Worm (Caenorhabditis elegans) whole organism, L1 larva: Measurements from ENCODE around the gene srz-97.

Source experiments
- C04F5.9 ChIP-seq: sonication (generic microtip); optimal IDR thresholded peaks from 2 replicates; lab custom pipeline; 2016; ENCODE audit warnings: missing genetic modification characterization, missing compliant biosample characterization
- C16A3.4 ChIP-seq: fragments of 150-350 bp; optimal IDR thresholded peaks from 2 replicates; lab custom pipeline; 2014; ENCODE audit warnings: missing biosample characterization, missing genetic modification characterization
- C34B4.2 ChIP-seq: sonication (generic microtip); optimal IDR thresholded peaks from 2 replicates; lab custom pipeline; 2017; ENCODE audit warnings: mild to moderate bottlenecking, missing genetic modification characterization, missing compliant biosample characterization
- F16B12.6 ChIP-seq: fragments of 150-350 bp; optimal IDR thresholded peaks from 2 replicates; lab custom pipeline; 2014; ENCODE audit warnings: missing biosample characterization, missing genetic modification characterization
- alr-1 ChIP-seq: fragments of 200-800 bp; sonication (Bioruptor generic); optimal IDR thresholded peaks from 2 replicates; lab custom pipeline; 2018; ENCODE audit warnings: borderline replicate concordance, mild to moderate bottlenecking, missing genetic modification characterization, missing compliant biosample characterization
- blmp-1 ChIP-seq: fragments of 150-350 bp; optimal IDR thresholded peaks from 2 replicates; lab custom pipeline; 2014; ENCODE audit warnings: missing biosample characterization, missing genetic modification characterization
- ceh-63 ChIP-seq: fragments of 200-800 bp; sonication (Bioruptor generic); optimal IDR thresholded peaks from 2 replicates; lab custom pipeline; 2018; ENCODE audit warnings: mild to moderate bottlenecking, missing genetic modification characterization, missing compliant biosample characterization
- ceh-82 ChIP-seq, 3 experiments: fragments of 150-350 bp in 1 of 3; sonication (generic microtip) in 2 of 3; optimal IDR thresholded peaks; 2 replicates each; lab custom pipeline; 2014 to 2017; ENCODE audit warnings: missing biosample characterization in 3 of 3, missing genetic modification characterization in 3 of 3
- ces-1 ChIP-seq: fragments of 150-350 bp; optimal IDR thresholded peaks from 2 replicates; lab custom pipeline; 2014; ENCODE audit warnings: missing biosample characterization, missing genetic modification reagents, missing genetic modification characterization
- dsc-1 ChIP-seq: sonication (generic microtip); optimal IDR thresholded peaks from 2 replicates; lab custom pipeline; 2016; ENCODE audit warnings: mild to moderate bottlenecking, missing genetic modification characterization, missing compliant biosample characterization
- efl-1 ChIP-seq, 4 experiments: fragments of 150-350 bp; optimal IDR thresholded peaks in 3 of 4; peaks in 1 of 4; 1 replicate in 1 of 4; 2 replicates in 3 of 4; lab custom pipeline; 2014; ENCODE audit warnings: missing biosample characterization in 2 of 4, missing genetic modification characterization in 2 of 4, missing genetic modification reagents in 2 of 4
- efl-3 ChIP-seq: fragments of 200-800 bp; sonication (Bioruptor generic); optimal IDR thresholded peaks from 2 replicates; lab custom pipeline; 2018; ENCODE audit warnings: mild to moderate bottlenecking, missing genetic modification characterization, missing compliant biosample characterization
- egl-13 ChIP-seq: sonication (generic microtip); optimal IDR thresholded peaks from 2 replicates; lab custom pipeline; 2016; ENCODE audit warnings: missing genotype, missing genetic modification reagents, missing genetic modification characterization, missing compliant biosample characterization
- egl-27 ChIP-seq, 2 experiments: fragments of 150-350 bp in 1 of 2; sonication (generic microtip); optimal IDR thresholded peaks; 3 replicates each; lab custom pipeline; 2017 to 2018; ENCODE audit warnings: missing biosample characterization in 2 of 2, missing genetic modification characterization in 2 of 2, missing genetic modification reagents in 2 of 2
- elt-3 ChIP-seq, 6 experiments: fragments of 150-350 bp in 1 of 6; sonication (generic microtip); optimal IDR thresholded peaks; 2 replicates each; lab custom pipeline; 2017 to 2018; ENCODE audit warnings: missing biosample characterization in 6 of 6, missing genetic modification characterization in 6 of 6, inconsistent platforms in 1 of 6
- fkh-4 ChIP-seq: sonication (generic microtip); optimal IDR thresholded peaks from 2 replicates; lab custom pipeline; 2016; ENCODE audit warnings: missing compliant biosample characterization, missing genetic modification characterization, borderline replicate concordance
- fkh-8 ChIP-seq: sonication (generic microtip); optimal IDR thresholded peaks from 2 replicates; lab custom pipeline; 2016; ENCODE audit warnings: mild to moderate bottlenecking, missing genetic modification characterization, missing compliant biosample characterization
- fos-1 ChIP-seq: fragments of 150-350 bp; optimal IDR thresholded peaks from 2 replicates; lab custom pipeline; 2014; ENCODE audit warnings: missing biosample characterization, missing genetic modification characterization
- grh-1 ChIP-seq: fragments of 200-800 bp; sonication (Bioruptor generic); IDR thresholded peaks from 2 replicates; pipeline ENCODE4 v1.3.6; 2022; ENCODE audit warnings: missing genetic modification reagents, missing genetic modification characterization, missing compliant biosample characterization
- lin-14 ChIP-seq: fragments of 200-800 bp; sonication (Bioruptor generic); optimal IDR thresholded peaks from 2 replicates; lab custom pipeline; 2018; ENCODE audit warnings: mild to moderate bottlenecking, missing genetic modification characterization, moderate library complexity, missing compliant biosample characterization
- lin-15B ChIP-seq: fragments of 150-350 bp; sonication (generic microtip); optimal IDR thresholded peaks from 3 replicates; lab custom pipeline; 2014; ENCODE audit warnings: missing biosample characterization, missing genetic modification characterization
- lin-35 ChIP-seq, 2 experiments: fragments of 150-350 bp; optimal IDR thresholded peaks; 2 replicates each; lab custom pipeline; 2014; ENCODE audit warnings: missing biosample characterization in 2 of 2, missing genetic modification characterization in 2 of 2, missing genetic modification reagents in 2 of 2
- lin-39 ChIP-seq: fragments of 150-350 bp; optimal IDR thresholded peaks from 2 replicates; lab custom pipeline; 2014; ENCODE audit warnings: missing biosample characterization, missing genetic modification reagents, missing genetic modification characterization
- lsy-2 ChIP-seq, 2 experiments: fragments of 150-350 bp; optimal IDR thresholded peaks; 2 replicates each; lab custom pipeline; 2014; ENCODE audit warnings: missing biosample characterization in 2 of 2, missing genetic modification characterization in 2 of 2
- mep-1 ChIP-seq: fragments of 150-350 bp; optimal IDR thresholded peaks from 2 replicates; lab custom pipeline; 2014; ENCODE audit warnings: missing biosample characterization, missing genetic modification characterization
- nhr-12 ChIP-seq: sonication (generic microtip); optimal IDR thresholded peaks from 2 replicates; lab custom pipeline; 2017; ENCODE audit warnings: missing biosample characterization, missing genetic modification characterization
- nhr-19 ChIP-seq: fragments of 200-800 bp; sonication (Bioruptor generic); conservative IDR thresholded peaks from 2 replicates; pipeline ENCODE4 v1.3.6; 2022; ENCODE audit warnings: missing genetic modification characterization, missing compliant biosample characterization
- nhr-20 ChIP-seq: sonication (generic microtip); optimal IDR thresholded peaks from 2 replicates; lab custom pipeline; 2016; ENCODE audit warnings: mild to moderate bottlenecking, missing genetic modification characterization, missing compliant biosample characterization
- nhr-237 ChIP-seq: fragments of 150-350 bp; optimal IDR thresholded peaks from 2 replicates; lab custom pipeline; 2014; ENCODE audit warnings: missing biosample characterization, missing genetic modification characterization
- nhr-28 ChIP-seq: fragments of 150-350 bp; optimal IDR thresholded peaks from 2 replicates; lab custom pipeline; 2014; ENCODE audit warnings: missing biosample characterization, missing genetic modification characterization
- nhr-77 ChIP-seq: fragments of 150-350 bp; optimal IDR thresholded peaks from 2 replicates; lab custom pipeline; 2014; ENCODE audit warnings: missing biosample characterization, missing genetic modification characterization
- nhr-84 ChIP-seq: sonication (generic microtip); optimal IDR thresholded peaks from 2 replicates; lab custom pipeline; 2017; ENCODE audit warnings: missing biosample characterization, missing genetic modification characterization
- nhr-85 ChIP-seq: sonication (generic microtip); peaks from one replicate; lab custom pipeline; 2016; ENCODE audit warnings: missing genetic modification characterization, inconsistent platforms, missing compliant biosample characterization
- nhr-90 ChIP-seq: sonication (generic microtip); optimal IDR thresholded peaks from 2 replicates; lab custom pipeline; 2016; ENCODE audit warnings: mild to moderate bottlenecking, missing genetic modification characterization, missing compliant biosample characterization; ENCODE audit not compliant: poor library complexity
- pag-3 ChIP-seq: sonication (generic microtip); optimal IDR thresholded peaks from 2 replicates; lab custom pipeline; 2017; ENCODE audit warnings: missing genetic modification characterization, mild to moderate bottlenecking, missing compliant biosample characterization, antibody characterized with exemption, borderline replicate concordance; ENCODE audit not compliant: insufficient read depth
- pqm-1 ChIP-seq: sonication (generic microtip); optimal IDR thresholded peaks from 3 replicates; lab custom pipeline; 2017; ENCODE audit warnings: missing biosample characterization, missing genetic modification characterization
- skn-1 ChIP-seq: fragments of 150-350 bp; optimal IDR thresholded peaks from 2 replicates; lab custom pipeline; 2014; ENCODE audit warnings: missing biosample characterization, missing genetic modification characterization
- snpc-4 ChIP-seq: fragments of 150-350 bp; optimal IDR thresholded peaks from 2 replicates; lab custom pipeline; 2014; ENCODE audit warnings: missing biosample characterization, missing genetic modification characterization
- snu-23 ChIP-seq: sonication (generic microtip); optimal IDR thresholded peaks from 2 replicates; lab custom pipeline; 2016; ENCODE audit warnings: missing genetic modification characterization, missing compliant biosample characterization
- sup-37 ChIP-seq: fragments of 200-800 bp; sonication (Bioruptor generic); optimal IDR thresholded peaks from 2 replicates; lab custom pipeline; 2018; ENCODE audit warnings: mild to moderate bottlenecking, missing genetic modification characterization, missing compliant biosample characterization
- unc-30 ChIP-seq: sonication (generic microtip); optimal IDR thresholded peaks from 2 replicates; lab custom pipeline; 2017; ENCODE audit warnings: missing biosample characterization, missing genetic modification characterization
- unc-86 ChIP-seq: sonication (generic microtip); optimal IDR thresholded peaks from 2 replicates; lab custom pipeline; 2016; ENCODE audit warnings: missing genetic modification characterization, missing compliant biosample characterization
- unc-98 ChIP-seq: fragments of 200-800 bp; sonication (Bioruptor generic); IDR thresholded peaks from 2 replicates; pipeline ENCODE4 v1.3.6; 2022; ENCODE audit warnings: missing genetic modification characterization, missing compliant biosample characterization
- ztf-4 ChIP-seq: fragments of 150-350 bp; optimal IDR thresholded peaks from 2 replicates; lab custom pipeline; 2014; ENCODE audit warnings: missing biosample characterization, missing genetic modification characterization

Gene srz-97

ce11 chrV:14499074-14499864 is 31.2 kb upstream of the srz-97 start:
- TF ChIP-seq sup-37 (GFP tag; lab: Kevin White, UChicago) (no peak), grh-1 (GFP tag; lab: Robert Waterston, UW) (no peak), fkh-8 (tag; lab: Kevin White, UChicago) (no peak), C34B4.2 (tag; lab: Kevin White, UChicago) (no peak), blmp-1 (peak; percentile 44), F16B12.6 (tag; lab: Kevin White, UChicago) (no peak), nhr-85 (tag; lab: Kevin White, UChicago) (peak; percentile 83), unc-30 (tag; lab: Kevin White, UChicago) (no peak), nhr-28 (tag; lab: Kevin White, UChicago) (no peak), snu-23 (GFP tag; lab: Kevin White, UChicago) (peak; percentile 17), nhr-77 (tag; lab: Kevin White, UChicago) (no peak), pqm-1 (tag; lab: Kevin White, UChicago) (no peak), ztf-4 (tag; lab: Kevin White, UChicago) (no peak), nhr-19 (GFP tag; lab: Robert Waterston, UW) (no peak; the same call in 1 of the 2 replicates), nhr-20 (tag; lab: Kevin White, UChicago) (peak; percentile 39), lin-14 (GFP tag; lab: Kevin White, UChicago) (peak; percentile 59), nhr-12 (tag; lab: Kevin White, UChicago) (no peak), lin-35 (GFP tag; optimal IDR thresholded peaks at IDR 0.05; lab: Kevin White, UChicago) (peak in 1 of 2 experiments; percentile 46), egl-13 (tag; lab: Kevin White, UChicago) (no peak), C16A3.4 (no peak), egl-27 (tag; optimal IDR thresholded peaks at IDR 0.05; lab: Kevin White, UChicago) (no peak), dsc-1 (tag; lab: Kevin White, UChicago) (no peak), nhr-84 (tag; lab: Kevin White, UChicago) (no peak), skn-1 (tag; lab: Kevin White, UChicago) (peak; percentile 42), efl-1 (optimal IDR thresholded peaks at IDR 0.05; lab: Kevin White, UChicago) (no peak), efl-1 (GFP tag; optimal IDR thresholded peaks at IDR 0.05 in 1 of 2; lab: Kevin White, UChicago) (peak in 1 of 2 experiments; percentile 91), mep-1 (tag; lab: Kevin White, UChicago) (peak; percentile 45), ceh-63 (no peak), lin-15B (no peak), pag-3 (tag; lab: Kevin White, UChicago) (no peak), lin-39 (tag; lab: Kevin White, UChicago) (no peak), lsy-2 (tag; optimal IDR thresholded peaks at IDR 0.05; lab: Kevin White, UChicago) (peak in 1 of 2 experiments; percentile 22), elt-3 (tag; optimal IDR thresholded peaks at IDR 0.05; lab: Kevin White, UChicago) (peak in 2 of 6 experiments; percentile 47 to 65), unc-98 (no peak)

DNA sequence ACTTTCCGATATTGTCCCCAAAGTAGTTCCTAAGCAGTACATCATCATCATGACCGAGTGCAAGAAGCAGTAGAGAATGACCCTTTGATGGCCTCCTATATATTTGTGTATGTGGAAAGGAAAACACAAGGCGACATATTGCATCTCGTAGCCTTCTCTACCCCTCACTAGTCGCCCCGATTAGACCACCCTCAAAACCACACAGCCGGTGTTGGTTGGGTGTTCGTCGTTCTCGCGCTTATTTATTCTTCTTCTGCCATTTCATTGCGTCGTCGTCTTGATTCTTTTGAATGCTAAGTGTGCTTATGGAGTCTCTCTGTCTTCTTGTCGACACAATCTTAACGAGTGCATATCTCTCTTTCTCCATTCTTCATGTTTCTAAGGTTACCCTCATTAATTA is 30.2 kb upstream of the srz-97 start:
- TF ChIP-seq efl-1 (optimal IDR thresholded peaks at IDR 0.05; lab: Kevin White, UChicago) = no peak
- peak in 1 of 2 experiments; percentile 50 for TF ChIP-seq efl-1 (GFP tag; optimal IDR thresholded peaks at IDR 0.05 in 1 of 2; lab: Kevin White, UChicago)
- TF ChIP-seq snpc-4 (tag; lab: Kevin White, UChicago) = no peak
- TF ChIP-seq blmp-1 = peak; percentile 2

DNA sequence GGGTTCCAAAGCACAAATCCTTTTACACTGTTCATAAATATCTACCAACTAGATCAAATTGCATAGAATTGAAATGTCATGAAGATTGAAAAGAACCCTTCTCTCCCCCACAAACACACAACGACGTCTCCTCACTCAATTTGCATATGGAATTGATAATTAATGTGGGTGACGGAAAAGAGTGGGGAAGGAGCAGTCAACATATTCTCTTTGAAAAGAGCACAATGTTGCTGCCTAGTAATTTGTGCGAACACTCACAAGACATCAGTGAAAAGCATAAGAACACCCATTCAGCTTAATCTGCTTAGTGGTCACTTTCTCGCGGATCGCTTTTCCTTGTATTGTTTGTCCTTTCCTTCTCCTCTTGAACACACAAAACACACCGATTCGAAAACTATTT is 28.4 kb upstream of the srz-97 start:
- peak; percentile 34 for TF ChIP-seq nhr-85 (tag; lab: Kevin White, UChicago)
- TF ChIP-seq alr-1 = no peak

- TF ChIP-seq ceh-82 (tag; optimal IDR thresholded peaks at IDR 0.05; lab: Kevin White, UChicago) = no peak
- TF ChIP-seq ces-1 (GFP tag; lab: Kevin White, UChicago) = no peak
- no peak for TF ChIP-seq snu-23 (GFP tag; lab: Kevin White, UChicago)
- no peak for TF ChIP-seq fkh-4
- TF ChIP-seq C04F5.9 (tag; lab: Kevin White, UChicago) = no peak
- TF ChIP-seq blmp-1 = peak; percentile 94
- no peak for TF ChIP-seq fos-1 (tag; lab: Kevin White, UChicago)
- TF ChIP-seq nhr-77 (tag; lab: Kevin White, UChicago) = no peak
- no peak for TF ChIP-seq unc-86 (tag; lab: Kevin White, UChicago)
- TF ChIP-seq lin-14 (GFP tag; lab: Kevin White, UChicago) = peak; percentile 51
- TF ChIP-seq nhr-84 (tag; lab: Kevin White, UChicago) = no peak
- TF ChIP-seq efl-3 (GFP tag; lab: Kevin White, UChicago) = no peak
- TF ChIP-seq nhr-90 (tag; lab: Kevin White, UChicago) = no peak
- no peak for TF ChIP-seq pag-3 (tag; lab: Kevin White, UChicago)
- TF ChIP-seq nhr-237 (tag; lab: Kevin White, UChicago) = no peak
Observed at ce11 chrV:14495493-14495892, 27.4 kb upstream of the srz-97 start.
